Worm (Caenorhabditis elegans): ENCODE data around the gene pgp-14.

DNA sequence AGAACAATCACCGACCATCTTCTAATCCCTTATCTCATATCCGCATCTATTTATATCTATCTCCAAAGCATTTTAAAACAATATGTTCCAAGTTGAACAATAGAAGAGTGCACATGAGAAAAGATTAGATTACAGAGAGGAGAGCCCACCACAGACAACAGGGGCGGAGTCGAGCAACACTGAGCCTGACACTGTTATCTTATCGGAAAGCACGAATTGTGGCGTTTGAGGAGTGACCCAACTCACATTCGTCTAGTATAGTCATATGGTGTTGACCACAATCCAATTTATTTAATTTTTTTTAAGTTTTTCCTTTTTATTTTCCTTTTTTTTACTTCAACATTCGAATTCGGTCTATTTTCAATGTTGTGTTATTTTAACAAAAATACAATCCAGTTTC, 31.3 kb upstream of the pgp-14 start:
- TF ChIP-seq zag-1 (tag; optimal IDR thresholded peaks at IDR 0.05) (no peak), snpc-4 (tag; optimal IDR thresholded peaks at IDR 0.05) (no peak), unc-39 (tag; optimal IDR thresholded peaks at IDR 0.05) (no peak), lsy-2 (tag; optimal IDR thresholded peaks at IDR 0.05) (no peak), nhr-21 (tag; optimal IDR thresholded peaks at IDR 0.05) (no peak), nhr-25 (tag; optimal IDR thresholded peaks at IDR 0.05) (no peak), nhr-129 (tag; optimal IDR thresholded peaks at IDR 0.05) (no peak), lin-13 (GFP tag; optimal IDR thresholded peaks at IDR 0.05) (no peak)
